Fruit fly (Drosophila melanogaster): ENCODE results near the gene Wwox.
A peak's percentile ranks its signal among the peaks of the same experiment; 100 is the strongest.

dm6 chr2L:7969329-7969728 is 34.8 kb downstream of the Wwox start:
- TF ChIP-seq CG34367 (tag; optimal IDR thresholded peaks at IDR 0.05), result no peak
- TF ChIP-seq CG13204 (GFP tag; optimal IDR thresholded peaks at IDR 0.05), result no peak
- no peak for TF ChIP-seq D1 (tag; optimal IDR thresholded peaks at IDR 0.05)
- no peak for TF ChIP-seq CG17806 (tag; optimal IDR thresholded peaks at IDR 0.05)
- no peak for TF ChIP-seq CG15710 (tag; optimal IDR thresholded peaks at IDR 0.05)
- peak; percentile 19; the same call in 1 of the 3 replicates for TF ChIP-seq CG4496 (GFP tag; IDR thresholded peaks at IDR 0.05)
- no peak for TF ChIP-seq rn (GFP tag; IDR thresholded peaks at IDR 0.05)
- TF ChIP-seq CG14655 (GFP tag; optimal IDR thresholded peaks at IDR 0.05), result no peak
- no peak for TF ChIP-seq fd96Ca (GFP tag; IDR thresholded peaks at IDR 0.05)
- no peak for TF ChIP-seq CG8301 (tag; optimal IDR thresholded peaks at IDR 0.05)
- TF ChIP-seq CG12605 (GFP tag; IDR thresholded peaks at IDR 0.05), result no peak
- TF ChIP-seq CG9948 (tag; optimal IDR thresholded peaks at IDR 0.05), result no peak
